Fruit fly (Drosophila melanogaster): ENCODE measurements around the gene CG9281.

Gene CG9281

dm6 chrX:15712409-15712808 lies 2.1 kb upstream of the CG9281 start, which contains the start of gene HUWE1 (continued):
- TF ChIP-seq CG7745 (tag; optimal IDR thresholded peaks at IDR 0.05), result no peak
- TF ChIP-seq gfzf (GFP tag; optimal IDR thresholded peaks at IDR 0.05), result peak; percentile 86
- no peak for TF ChIP-seq psq (GFP tag; optimal IDR thresholded peaks at IDR 0.05)
- TF ChIP-seq CG3847 (GFP tag; IDR thresholded peaks at IDR 0.05), result peak; percentile 59
- peak; percentile 86 for TF ChIP-seq unc-4 (GFP tag; IDR thresholded peaks at IDR 0.05; ENCODE audit: partially characterized antibody)
- no peak for TF ChIP-seq CG12219 (GFP tag; optimal IDR thresholded peaks at IDR 0.05)
- TF ChIP-seq CG16813 (GFP tag; IDR thresholded peaks at IDR 0.05; ENCODE audit: partially characterized antibody), result peak; percentile 83
- TF ChIP-seq Ets97D (GFP tag; optimal IDR thresholded peaks at IDR 0.05), result peak; percentile 63
- no peak for TF ChIP-seq croc (GFP tag; conservative IDR thresholded peaks at IDR 0.05)
- TF ChIP-seq mam (GFP tag; optimal IDR thresholded peaks at IDR 0.05), result peak; percentile 30
- TF ChIP-seq sna (GFP tag; IDR thresholded peaks at IDR 0.05; ENCODE audit: partially characterized antibody), result peak; percentile 44
- TF ChIP-seq CG9876 (GFP tag; optimal IDR thresholded peaks at IDR 0.05), result no peak
- peak; percentile 11 for TF ChIP-seq NfI (GFP tag; optimal IDR thresholded peaks at IDR 0.05)
- peak; percentile 58 for TF ChIP-seq phol (tag; optimal IDR thresholded peaks at IDR 0.05)
- peak; percentile 31 for TF ChIP-seq zen (tag; optimal IDR thresholded peaks at IDR 0.05)
- peak; percentile 66 for TF ChIP-seq CG9797 (GFP tag; optimal IDR thresholded peaks at IDR 0.05)
- no peak for TF ChIP-seq B-H1 (GFP tag; IDR thresholded peaks at IDR 0.05)
- peak; percentile 87 for TF ChIP-seq stwl (tag; optimal IDR thresholded peaks at IDR 0.05)

DNA sequence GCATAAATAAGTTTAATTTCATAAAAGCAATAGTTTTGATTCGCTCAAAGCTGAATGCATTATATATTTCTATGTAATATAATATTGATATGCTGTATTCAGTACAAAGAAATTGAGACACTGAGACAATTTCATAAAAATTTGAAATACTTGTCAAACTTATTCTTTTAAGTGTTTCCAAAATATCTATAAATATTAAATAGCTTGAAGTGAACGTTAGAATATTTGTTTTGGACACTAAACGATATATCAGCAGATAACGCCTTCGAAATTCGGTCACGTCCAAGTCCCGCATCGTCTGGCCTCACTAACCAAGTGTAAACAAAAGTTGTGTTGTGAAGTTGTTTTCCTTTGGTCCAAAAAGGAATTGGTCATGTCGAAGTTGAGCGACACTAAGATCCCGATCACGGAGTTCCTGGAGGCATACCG lies 426 bp upstream of the CG9281 start:
- TF ChIP-seq gfzf (GFP tag; optimal IDR thresholded peaks at IDR 0.05) (peak; percentile 61), CG17361 (GFP tag; IDR thresholded peaks at IDR 0.05) (peak; percentile 23; the same call in 1 of the 3 replicates), CG9727 (GFP tag; optimal IDR thresholded peaks at IDR 0.05) (peak; percentile 5), prd (optimal IDR thresholded peaks at IDR 0.05) (no peak), prd (GFP tag; IDR thresholded peaks at IDR 0.05) (no peak), zfh1 (GFP tag; IDR thresholded peaks at IDR 0.05) (no peak), inv (GFP tag; IDR thresholded peaks at IDR 0.05; ENCODE audit: partially characterized antibody) (no peak), cato (GFP tag; optimal IDR thresholded peaks at IDR 0.05; ENCODE audit: borderline replicate concordance) (no peak), Lpt (GFP tag; optimal IDR thresholded peaks at IDR 0.05) (no peak), CG17912 (GFP tag; optimal IDR thresholded peaks at IDR 0.05) (no peak), BEAF-32 (GFP tag; optimal IDR thresholded peaks at IDR 0.05) (peak; percentile 72), Sin3A (optimal IDR thresholded peaks at IDR 0.05) (peak; percentile 21), row (GFP tag; IDR thresholded peaks at IDR 0.05) (peak; percentile 20; the same call in 1 of the 3 replicates), CG14710 (tag; optimal IDR thresholded peaks at IDR 0.05) (peak; percentile 72), CG7987 (GFP tag; optimal IDR thresholded peaks at IDR 0.05) (no peak), TFAM (GFP tag; optimal IDR thresholded peaks at IDR 0.05) (no peak), Max (GFP tag; optimal IDR thresholded peaks at IDR 0.05) (peak; percentile 4), CG9797 (GFP tag; optimal IDR thresholded peaks at IDR 0.05) (peak; percentile 42), amos (GFP tag; IDR thresholded peaks at IDR 0.05; ENCODE audit: partially characterized antibody) (0 out of 2 replicates have a peak, but pooled peaks have one; percentile 8), CG3995 (GFP tag; optimal IDR thresholded peaks at IDR 0.05) (peak; percentile 85), D19B (GFP tag; optimal IDR thresholded peaks at IDR 0.05) (no peak), CG30020 (tag; optimal IDR thresholded peaks at IDR 0.05) (peak; percentile 20), CG12659 (GFP tag; optimal IDR thresholded peaks at IDR 0.05) (no peak), Oli (tag; optimal IDR thresholded peaks at IDR 0.05) (no peak), esg (GFP tag; conservative IDR thresholded peaks at IDR 0.05) (no peak), Hsf (GFP tag; optimal IDR thresholded peaks at IDR 0.05) (no peak), CG15601 (tag; optimal IDR thresholded peaks at IDR 0.05) (peak; percentile 7), Dp (GFP tag; optimal IDR thresholded peaks at IDR 0.05) (peak; percentile 3), CG2116 (GFP tag; optimal IDR thresholded peaks at IDR 0.05) (peak; percentile 18), klu (GFP tag; IDR thresholded peaks at IDR 0.05) (no peak), CG6654 (GFP tag; optimal IDR thresholded peaks at IDR 0.05) (no peak), CG4617 (GFP tag; optimal IDR thresholded peaks at IDR 0.05; ENCODE audit: borderline replicate concordance) (peak; percentile 13), CG10267 (tag; optimal IDR thresholded peaks at IDR 0.05) (peak; percentile 7)

All from whole organism, embryonic.